Fruit fly (Drosophila melanogaster) whole organism, embryonic: ENCODE measurements around the gene CG14958.

Experiments used
- Bgb ChIP-seq: fragments of 200-800 bp; sonication (Bioruptor generic); IDR thresholded peaks from 2 replicates; pipeline ENCODE4 v1.3.6; 2022; ENCODE audit warnings: missing biosample characterization, missing genetic modification characterization; ENCODE audit not compliant: partially characterized antibody
- CG10654 ChIP-seq: fragments of 200-800 bp; sonication (Bioruptor generic); optimal IDR thresholded peaks from 2 replicates; lab custom pipeline; 2016; ENCODE audit warnings: missing biosample characterization, missing genetic modification characterization
- CG1233 ChIP-seq: fragments of 200-800 bp; sonication (Bioruptor generic); optimal IDR thresholded peaks from 4 replicates; lab custom pipeline; 2018; ENCODE audit warnings: missing biosample characterization, mild to moderate bottlenecking, missing genetic modification characterization
- CG15514 ChIP-seq: fragments of 200-800 bp; sonication (Bioruptor generic); optimal IDR thresholded peaks from 3 replicates; lab custom pipeline; 2017; ENCODE audit warnings: missing biosample characterization, missing genetic modification characterization, mild to moderate bottlenecking, moderate library complexity, missing genetic modification reagents
- CG17186 ChIP-seq: fragments of 200-800 bp; sonication (Bioruptor generic); optimal IDR thresholded peaks from 3 replicates; lab custom pipeline; 2017; ENCODE audit warnings: missing biosample characterization, missing genetic modification reagents, missing genetic modification characterization
- CG17802 ChIP-seq: fragments of 200-800 bp; sonication (Bioruptor generic); optimal IDR thresholded peaks from 2 replicates; lab custom pipeline; 2018; ENCODE audit warnings: missing biosample characterization, mild to moderate bottlenecking, missing genetic modification characterization, moderate library complexity
- CG2202 ChIP-seq: fragments of 200-800 bp; sonication (Bioruptor generic); optimal IDR thresholded peaks from 2 replicates; lab custom pipeline; 2018; ENCODE audit warnings: missing biosample characterization, mild to moderate bottlenecking, missing genetic modification characterization
- CG3163 ChIP-seq: fragments of 200-800 bp; sonication (Bioruptor generic); optimal IDR thresholded peaks from 3 replicates; lab custom pipeline; 2016; ENCODE audit warnings: missing biosample characterization, missing genetic modification characterization
- CG33213 ChIP-seq: fragments of 200-800 bp; sonication (Bioruptor generic); optimal IDR thresholded peaks from 3 replicates; lab custom pipeline; 2016; ENCODE audit warnings: missing biosample characterization, missing genetic modification characterization
- CG4282 ChIP-seq: fragments of 200-800 bp; sonication (Bioruptor generic); optimal IDR thresholded peaks from 2 replicates; lab custom pipeline; 2016; ENCODE audit warnings: missing biosample characterization, missing genetic modification characterization
- CG4617 ChIP-seq: fragments of 200-800 bp; sonication (Bioruptor generic); optimal IDR thresholded peaks from 3 replicates; lab custom pipeline; 2016; ENCODE audit warnings: missing biosample characterization, missing genetic modification characterization, borderline replicate concordance
- CG4707 ChIP-seq: fragments of 200-800 bp; sonication (Bioruptor generic); optimal IDR thresholded peaks from 2 replicates; lab custom pipeline; 2018; ENCODE audit warnings: missing biosample characterization, mild to moderate bottlenecking, missing genetic modification characterization, moderate library complexity
- CG6791 ChIP-seq: fragments of 200-800 bp; sonication (Bioruptor generic); IDR thresholded peaks from 3 replicates; pipeline ENCODE4 v1.3.6; 2022; ENCODE audit warnings: missing biosample characterization, missing genetic modification characterization; ENCODE audit not compliant: partially characterized antibody
- CG7271 ChIP-seq: fragments of 200-800 bp; sonication (Bioruptor generic); optimal IDR thresholded peaks from 2 replicates; lab custom pipeline; 2018; ENCODE audit warnings: missing biosample characterization, mild to moderate bottlenecking, missing genetic modification characterization, moderate library complexity
- CG7987 ChIP-seq: fragments of 200-800 bp; sonication (Bioruptor generic); optimal IDR thresholded peaks from 2 replicates; lab custom pipeline; 2018; ENCODE audit warnings: missing biosample characterization, mild to moderate bottlenecking, missing genetic modification characterization, moderate library complexity
- CG8281 ChIP-seq: fragments of 200-800 bp; sonication (Bioruptor generic); optimal IDR thresholded peaks from 2 replicates; lab custom pipeline; 2018; ENCODE audit warnings: missing biosample characterization, mild to moderate bottlenecking, missing genetic modification characterization, moderate library complexity
- CG9437 ChIP-seq: fragments of 200-800 bp; sonication (Bioruptor generic); optimal IDR thresholded peaks from 2 replicates; lab custom pipeline; 2018; ENCODE audit warnings: missing biosample characterization, mild to moderate bottlenecking, missing genetic modification characterization
- D ChIP-seq, 2 experiments: fragments of 200-800 bp in 1 of 2; fragments of >200 bp in 1 of 2; sonication (Bioruptor generic) in 1 of 2; optimal IDR thresholded peaks; 2 replicates in 1 of 2; 3 replicates in 1 of 2; lab custom pipeline; 2017; ENCODE audit warnings: mild to moderate bottlenecking in 1 of 2, missing biosample characterization in 1 of 2, missing genetic modification characterization in 1 of 2, missing genetic modification reagents in 1 of 2
- Dbx ChIP-seq: fragments of 200-800 bp; sonication (Bioruptor generic); IDR thresholded peaks from 3 replicates; pipeline ENCODE4 v1.3.6; 2022; ENCODE audit warnings: missing biosample characterization, missing genetic modification characterization
- Dek ChIP-seq: fragments of 200-800 bp; sonication (Bioruptor generic); optimal IDR thresholded peaks from 3 replicates; lab custom pipeline; 2019; ENCODE audit warnings: missing biosample characterization, mild to moderate bottlenecking, missing genetic modification characterization, moderate library complexity
- HHEX ChIP-seq: fragments of 200-800 bp; sonication (Bioruptor generic); optimal IDR thresholded peaks from 3 replicates; lab custom pipeline; 2017; ENCODE audit warnings: missing biosample characterization, mild to moderate bottlenecking, missing genetic modification characterization, missing genetic modification reagents
- Hr78 ChIP-seq, 2 experiments: fragments of 200-800 bp in 1 of 2; fragments of >200 bp in 1 of 2; sonication (Bioruptor generic) in 1 of 2; optimal IDR thresholded peaks; 2 replicates each; lab custom pipeline; 2017 to 2019; ENCODE audit warnings: missing biosample characterization in 2 of 2, missing genetic modification characterization in 2 of 2, mild to moderate bottlenecking in 1 of 2, moderate library complexity in 1 of 2
- NC2α ChIP-seq: fragments of 200-800 bp; sonication (Bioruptor generic); optimal IDR thresholded peaks from 2 replicates; lab custom pipeline; 2016; ENCODE audit warnings: missing biosample characterization, missing genetic modification characterization
- Oaz ChIP-seq: fragments of 200-800 bp; sonication (Bioruptor generic); IDR thresholded peaks from 2 replicates; pipeline ENCODE4 v1.3.6; 2022; ENCODE audit warnings: missing biosample characterization, missing genetic modification characterization
- PHDP ChIP-seq: fragments of 200-800 bp; sonication (Bioruptor generic); optimal IDR thresholded peaks from 3 replicates; lab custom pipeline; 2018; ENCODE audit warnings: missing biosample characterization, mild to moderate bottlenecking, missing genetic modification characterization, moderate library complexity
- Rfx ChIP-seq: fragments of 200-800 bp; sonication (Bioruptor generic); IDR thresholded peaks from 2 replicates; pipeline ENCODE4 v1.3.6; 2022; ENCODE audit warnings: missing biosample characterization, missing genetic modification characterization
- Sry-δ ChIP-seq: fragments of 200-800 bp; sonication (Bioruptor generic); optimal IDR thresholded peaks from 2 replicates; lab custom pipeline; 2016; ENCODE audit warnings: missing biosample characterization, missing genetic modification characterization
- Ssrp ChIP-seq: fragments of 200-800 bp; sonication (Bioruptor generic); optimal IDR thresholded peaks from 2 replicates; lab custom pipeline; 2018; ENCODE audit warnings: missing biosample characterization, mild to moderate bottlenecking, missing genetic modification characterization, moderate library complexity
- Usf ChIP-seq: fragments of 200-800 bp; sonication (Bioruptor generic); optimal IDR thresholded peaks from 2 replicates; lab custom pipeline; 2017; ENCODE audit warnings: missing genotype, missing biosample characterization, missing genetic modification characterization
- Vsx1 ChIP-seq: fragments of 200-800 bp; sonication (Bioruptor generic); optimal IDR thresholded peaks from 2 replicates; lab custom pipeline; 2017; ENCODE audit warnings: missing biosample characterization, mild to moderate bottlenecking, missing genetic modification characterization, missing genetic modification reagents
- ac ChIP-seq: fragments of 200-800 bp; sonication (Bioruptor generic); optimal IDR thresholded peaks from 3 replicates; lab custom pipeline; 2017; ENCODE audit warnings: missing biosample characterization, mild to moderate bottlenecking, missing genetic modification characterization
- bbx ChIP-seq: fragments of 200-800 bp; sonication (Bioruptor generic); IDR thresholded peaks from 2 replicates; pipeline ENCODE4 v1.3.6; 2022; ENCODE audit warnings: missing biosample characterization, missing genetic modification characterization; ENCODE audit not compliant: partially characterized antibody
- cas ChIP-seq: fragments of 200-800 bp; sonication (Bioruptor generic); IDR thresholded peaks from 2 replicates; pipeline ENCODE4 v1.3.6; 2022; ENCODE audit warnings: missing biosample characterization, missing genetic modification characterization
- danr ChIP-seq: fragments of 200-800 bp; sonication (Bioruptor generic); IDR thresholded peaks from 2 replicates; pipeline ENCODE4 v1.3.6; 2022; ENCODE audit warnings: missing biosample characterization, missing genetic modification characterization
- dimm ChIP-seq: fragments of 200-800 bp; sonication (Bioruptor generic); IDR thresholded peaks from 2 replicates; pipeline ENCODE4 v1.3.6; 2022; ENCODE audit warnings: missing biosample characterization, missing genetic modification characterization
- fd3F ChIP-seq: fragments of 200-800 bp; sonication (Bioruptor generic); optimal IDR thresholded peaks from 2 replicates; lab custom pipeline; 2018; ENCODE audit warnings: missing biosample characterization, mild to moderate bottlenecking, missing genetic modification characterization, moderate library complexity
- fu2 ChIP-seq: fragments of 200-800 bp; sonication (Bioruptor generic); optimal IDR thresholded peaks from 2 replicates; lab custom pipeline; 2016; ENCODE audit warnings: missing biosample characterization, missing genetic modification characterization
- grau ChIP-seq: fragments of 200-800 bp; optimal IDR thresholded peaks from 3 replicates; lab custom pipeline; 2019; ENCODE audit warnings: missing biosample characterization, mild to moderate bottlenecking, missing genetic modification characterization, moderate library complexity
- grn ChIP-seq: fragments of 200-800 bp; sonication (Bioruptor generic); optimal IDR thresholded peaks from 3 replicates; lab custom pipeline; 2017; ENCODE audit warnings: missing biosample characterization, missing genetic modification characterization
- hbn ChIP-seq: fragments of 200-800 bp; sonication (Bioruptor generic); IDR thresholded peaks from 2 replicates; pipeline ENCODE4 v1.3.6; 2022; ENCODE audit warnings: missing biosample characterization, missing genetic modification characterization; ENCODE audit not compliant: partially characterized antibody
- ind ChIP-seq: fragments of 200-800 bp; sonication (Bioruptor generic); optimal IDR thresholded peaks from 3 replicates; lab custom pipeline; 2016; ENCODE audit warnings: missing biosample characterization, missing genetic modification characterization
- jumu ChIP-seq: fragments of 200-800 bp; sonication (Bioruptor generic); optimal IDR thresholded peaks from 3 replicates; lab custom pipeline; 2016; ENCODE audit warnings: missing biosample characterization, missing genetic modification characterization
- sna ChIP-seq: fragments of 200-800 bp; sonication (Bioruptor generic); IDR thresholded peaks from 2 replicates; pipeline ENCODE4 v1.3.6; 2022; ENCODE audit warnings: missing biosample characterization, missing genetic modification characterization; ENCODE audit not compliant: partially characterized antibody
- stwl ChIP-seq: fragments of 200-800 bp; sonication (Bioruptor generic); optimal IDR thresholded peaks from 3 replicates; lab custom pipeline; 2018; ENCODE audit warnings: missing biosample characterization, mild to moderate bottlenecking, missing genetic modification characterization, moderate library complexity
- trh ChIP-seq: fragments of 200-800 bp; sonication (Bioruptor generic); optimal IDR thresholded peaks from 2 replicates; lab custom pipeline; 2016; ENCODE audit warnings: missing biosample characterization, missing genetic modification characterization
- tx ChIP-seq: fragments of 200-800 bp; sonication (Bioruptor generic); optimal IDR thresholded peaks from 2 replicates; lab custom pipeline; 2016; ENCODE audit warnings: missing biosample characterization, missing genetic modification characterization
- yki ChIP-seq: fragments of >200 bp; optimal IDR thresholded peaks from 3 replicates; lab custom pipeline; 2018

CG14958 gene

DNA sequence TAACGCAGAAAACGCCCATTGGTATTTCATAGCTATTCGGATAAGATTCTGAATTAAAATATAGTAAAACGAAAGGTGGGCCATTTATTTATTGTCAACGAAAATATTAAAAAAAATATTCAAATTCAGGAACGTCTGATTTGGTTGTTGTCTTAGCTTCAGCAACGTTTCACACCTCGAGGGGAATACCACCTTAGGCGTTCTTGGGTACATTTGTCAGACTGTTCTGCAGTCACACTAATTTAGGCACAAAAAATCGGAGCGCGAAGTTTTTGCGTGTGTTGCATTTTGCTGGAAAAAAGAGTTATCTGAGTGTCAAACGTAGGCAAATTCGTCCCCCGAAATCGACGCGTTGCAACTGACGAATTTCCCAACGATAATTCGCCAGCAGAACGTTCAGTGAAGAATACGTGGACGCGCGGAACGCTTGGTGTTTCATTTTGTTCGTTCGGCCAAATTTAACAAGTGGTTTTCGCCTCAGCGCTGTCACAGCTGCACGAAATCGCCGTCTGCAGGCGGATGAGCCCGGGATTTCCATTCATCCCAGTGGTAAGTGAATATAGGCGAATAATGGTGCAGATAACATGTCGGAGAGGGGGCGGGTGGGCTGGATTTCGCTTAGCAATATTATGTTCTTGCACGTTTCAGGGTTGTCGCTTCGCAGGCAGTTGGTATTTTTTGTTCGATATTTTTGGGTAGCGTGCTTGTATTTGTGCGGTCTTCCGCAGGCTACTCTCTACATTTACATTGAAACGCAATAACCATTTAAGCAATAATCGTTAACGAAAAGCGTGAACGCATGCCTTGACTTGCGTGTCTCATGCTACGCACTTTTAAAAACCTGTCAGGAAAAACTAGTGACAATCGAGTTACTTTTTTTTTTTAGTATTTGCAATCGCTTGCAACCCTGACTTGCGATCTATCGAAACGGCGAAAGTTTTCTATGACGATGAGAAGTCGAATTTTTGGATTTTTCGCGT, 35.3 kb downstream of the CG14958 start, which contains the start of gene Larp4B (continued):
- peak; percentile 45 for TF ChIP-seq Rfx (GFP tag; lab: Robert Waterston, UW)
- TF ChIP-seq Oaz, result no peak
- TF ChIP-seq Hr78 (GFP tag; optimal IDR thresholded peaks at IDR 0.05; lab: Kevin White, UChicago), result no peak
- TF ChIP-seq CG4617, result peak; percentile 89
- TF ChIP-seq CG7987 (GFP tag; lab: Kevin White, UChicago), result peak; percentile 23
- peak; percentile 64 for TF ChIP-seq hbn (GFP tag; lab: Robert Waterston, UW)
- TF ChIP-seq bbx (GFP tag; lab: Robert Waterston, UW), result peak; percentile 57
- peak; percentile 30 for TF ChIP-seq D (optimal IDR thresholded peaks at IDR 0.05; lab: Kevin White, UChicago)
- TF ChIP-seq D (GFP tag; optimal IDR thresholded peaks at IDR 0.05; lab: Kevin White, UChicago), result no peak
- TF ChIP-seq dimm (GFP tag; lab: Robert Waterston, UW), result no peak
- peak; percentile 14 for TF ChIP-seq Ssrp (tag; lab: Kevin White, UChicago)
- TF ChIP-seq CG2202, result no peak
- peak; percentile 50 for TF ChIP-seq CG6791 (GFP tag; lab: Robert Waterston, UW)
- no peak for TF ChIP-seq tx
- TF ChIP-seq HHEX (GFP tag; lab: Kevin White, UChicago), result no peak
- TF ChIP-seq CG8281, result no peak
- peak; percentile 3 for TF ChIP-seq Dek
- no peak for TF ChIP-seq Vsx1 (GFP tag; lab: Kevin White, UChicago)
- peak; percentile 8 for TF ChIP-seq fu2 (GFP tag; lab: Kevin White, UChicago)
- no peak for TF ChIP-seq ac (GFP tag; lab: Kevin White, UChicago)
- TF ChIP-seq CG17802, result no peak
- no peak for TF ChIP-seq fd3F (GFP tag; lab: Kevin White, UChicago)
- TF ChIP-seq sna (GFP tag; lab: Robert Waterston, UW), result peak; percentile 66
- no peak for TF ChIP-seq NC2α
- no peak for TF ChIP-seq CG10654 (GFP tag; lab: Kevin White, UChicago)
- TF ChIP-seq CG7271, result no peak
- no peak for TF ChIP-seq CG1233 (GFP tag; lab: Kevin White, UChicago)
- TF ChIP-seq CG9437 (GFP tag; lab: Kevin White, UChicago), result peak; percentile 46
- peak; percentile 42 for TF ChIP-seq CG17186 (GFP tag; lab: Kevin White, UChicago)
- peak; percentile 44; the same call in 1 of the 3 replicates for TF ChIP-seq Dbx (GFP tag; lab: Robert Waterston, UW)
- TF ChIP-seq PHDP (tag; lab: Kevin White, UChicago), result peak; percentile 2
- no peak for TF ChIP-seq CG4707 (GFP tag; lab: Kevin White, UChicago)
- peak; percentile 80 for TF ChIP-seq CG33213 (GFP tag; lab: Kevin White, UChicago)
- TF ChIP-seq yki (lab: Kevin White, UChicago), result no peak
- no peak for TF ChIP-seq Bgb (GFP tag; lab: Robert Waterston, UW)
- TF ChIP-seq CG3163 (GFP tag; lab: Kevin White, UChicago), result peak; percentile 1
- TF ChIP-seq CG15514, result peak; percentile 71
- no peak for TF ChIP-seq danr
- TF ChIP-seq trh (GFP tag; lab: Kevin White, UChicago), result no peak
- peak; percentile 4 for TF ChIP-seq jumu (GFP tag; lab: Kevin White, UChicago)
- peak; percentile 72 for TF ChIP-seq stwl (tag; lab: Kevin White, UChicago)
- TF ChIP-seq grn (GFP tag; lab: Kevin White, UChicago), result no peak
- peak; percentile 69 for TF ChIP-seq Sry-δ (GFP tag; lab: Kevin White, UChicago)
- TF ChIP-seq ind (GFP tag; lab: Kevin White, UChicago), result no peak
- TF ChIP-seq grau, result peak; percentile 38
- TF ChIP-seq Usf (GFP tag; lab: Kevin White, UChicago), result no peak
- TF ChIP-seq CG4282, result no peak
- no peak for TF ChIP-seq cas (GFP tag; lab: Robert Waterston, UW)
